Worm (Caenorhabditis elegans) whole organism, L4 larva: ENCODE measurements around the gene F12A10.8.

ENCODE experiments used
- F44E2.7 ChIP-seq: fragments of 200-800 bp; sonication (Bioruptor generic); IDR thresholded peaks from 2 replicates; pipeline ENCODE4 v2.1.2; 2022; ENCODE audit warnings: missing genetic modification characterization, missing compliant biosample characterization
- Y48G9A.11 ChIP-seq: fragments of 200-800 bp; sonication (Bioruptor generic); IDR thresholded peaks from 2 replicates; pipeline ENCODE4 v1.3.6; 2022; ENCODE audit warnings: missing genetic modification reagents, missing genetic modification characterization, missing compliant biosample characterization
- ZK546.5 ChIP-seq, 2 experiments: sonication (generic microtip); optimal IDR thresholded peaks; 2 replicates each; lab custom pipeline; 2017; ENCODE audit warnings: missing biosample characterization in 2 of 2, missing genetic modification characterization in 2 of 2
- aha-1 ChIP-seq: fragments of 150-350 bp; peaks from one replicate; lab custom pipeline; 2014; ENCODE audit warnings: missing biosample characterization, missing genetic modification characterization
- aly-2 ChIP-seq: sonication (generic microtip); optimal IDR thresholded peaks from 2 replicates; lab custom pipeline; 2018; ENCODE audit warnings: missing biosample characterization, missing genetic modification characterization
- arid-1 ChIP-seq: fragments of 200-800 bp; sonication (Bioruptor generic); conservative IDR thresholded peaks from 2 replicates; pipeline ENCODE4 v1.3.6; 2022; ENCODE audit warnings: missing genetic modification reagents, missing genetic modification characterization, missing compliant biosample characterization
- attf-4 ChIP-seq: sonication (generic microtip); optimal IDR thresholded peaks from 3 replicates; lab custom pipeline; 2017; ENCODE audit warnings: missing biosample characterization, missing genetic modification characterization
- ceh-20 ChIP-seq: fragments of 200-800 bp; sonication (Bioruptor generic); IDR thresholded peaks from 2 replicates; pipeline ENCODE4 v1.3.6; 2022; ENCODE audit warnings: missing genetic modification reagents, missing genetic modification characterization, missing compliant biosample characterization
- ceh-28 ChIP-seq: fragments of 150-350 bp; optimal IDR thresholded peaks from 2 replicates; lab custom pipeline; 2014; ENCODE audit warnings: missing biosample characterization, missing genetic modification reagents, missing genetic modification characterization
- ceh-44 ChIP-seq: fragments of 200-800 bp; sonication (Bioruptor generic); IDR thresholded peaks from 2 replicates; pipeline ENCODE4 v1.3.6; 2022; ENCODE audit warnings: missing genetic modification reagents, missing genetic modification characterization, missing compliant biosample characterization
- ceh-82 ChIP-seq: sonication (generic microtip); optimal IDR thresholded peaks from 2 replicates; lab custom pipeline; 2017; ENCODE audit warnings: missing biosample characterization, missing genetic modification characterization
- ces-1 ChIP-seq: fragments of 150-350 bp; sonication (generic microtip); optimal IDR thresholded peaks from 4 replicates; lab custom pipeline; 2014; ENCODE audit warnings: missing biosample characterization, missing genetic modification reagents, missing genetic modification characterization
- cey-2 ChIP-seq: sonication (generic microtip); optimal IDR thresholded peaks from 3 replicates; lab custom pipeline; 2017; ENCODE audit warnings: missing genetic modification characterization, mild to moderate bottlenecking, missing compliant biosample characterization, antibody characterized with exemption, borderline replicate concordance; ENCODE audit not compliant: insufficient read depth
- daf-12 ChIP-seq: fragments of 150-350 bp; optimal IDR thresholded peaks from 2 replicates; lab custom pipeline; 2014; ENCODE audit warnings: missing biosample characterization, missing genetic modification reagents, missing genetic modification characterization
- daf-19 ChIP-seq: fragments of 200-800 bp; sonication (Bioruptor generic); conservative IDR thresholded peaks from 2 replicates; pipeline ENCODE4 v1.3.6; 2022; ENCODE audit warnings: missing genetic modification characterization, missing compliant biosample characterization
- dve-1 ChIP-seq: sonication (generic microtip); optimal IDR thresholded peaks from 2 replicates; lab custom pipeline; 2017; ENCODE audit warnings: antibody characterized with exemption, mild to moderate bottlenecking, missing genetic modification characterization, missing compliant biosample characterization; ENCODE audit not compliant: insufficient read depth
- fos-1 ChIP-seq: fragments of 150-350 bp; optimal IDR thresholded peaks from 2 replicates; lab custom pipeline; 2014; ENCODE audit warnings: missing biosample characterization, missing genetic modification characterization
- gei-8 ChIP-seq: fragments of 200-800 bp; sonication (Bioruptor generic); optimal IDR thresholded peaks from 2 replicates; lab custom pipeline; 2018; ENCODE audit warnings: mild to moderate bottlenecking, missing genetic modification characterization, missing compliant biosample characterization
- hif-1 ChIP-seq, 2 experiments: sonication (generic microtip); optimal IDR thresholded peaks; 2 replicates each; lab custom pipeline; 2016 to 2017; ENCODE audit warnings: missing compliant biosample characterization in 2 of 2, missing genetic modification characterization in 2 of 2, missing genetic modification reagents in 2 of 2, missing genotype in 2 of 2, mild to moderate bottlenecking in 1 of 2
- lin-1 ChIP-seq: fragments of 200-800 bp; sonication (Bioruptor generic); IDR thresholded peaks from 2 replicates; pipeline ENCODE4 v1.3.6; 2022; ENCODE audit warnings: missing genetic modification reagents, missing genetic modification characterization, missing compliant biosample characterization
- lin-15B ChIP-seq: fragments of 150-350 bp; sonication (generic microtip); optimal IDR thresholded peaks from 3 replicates; lab custom pipeline; 2014; ENCODE audit warnings: missing biosample characterization, missing genetic modification characterization
- lin-38 ChIP-seq: fragments of 200-800 bp; sonication (Bioruptor generic); IDR thresholded peaks from 2 replicates; pipeline ENCODE4 v1.3.6; 2022; ENCODE audit warnings: missing genetic modification reagents, missing genetic modification characterization, missing compliant biosample characterization
- lin-39 ChIP-seq: fragments of 150-350 bp; optimal IDR thresholded peaks from 2 replicates; lab custom pipeline; 2014; ENCODE audit warnings: missing biosample characterization, missing genetic modification reagents, missing genetic modification characterization
- lsy-2 ChIP-seq, 2 experiments: fragments of 150-350 bp in 1 of 2; sonication (generic microtip) in 1 of 2; optimal IDR thresholded peaks; 2 replicates each; lab custom pipeline; 2014 to 2017; ENCODE audit warnings: missing biosample characterization in 2 of 2, missing genetic modification characterization in 2 of 2
- mdt-29 ChIP-seq: fragments of 200-800 bp; sonication (Bioruptor generic); IDR thresholded peaks from 2 replicates; pipeline ENCODE4 v1.3.6; 2022; ENCODE audit warnings: missing genetic modification reagents, missing genetic modification characterization, missing compliant biosample characterization
- mep-1 ChIP-seq: fragments of 150-350 bp; sonication (generic microtip); optimal IDR thresholded peaks from 3 replicates; lab custom pipeline; 2014; ENCODE audit warnings: missing biosample characterization, missing genetic modification characterization
- nhr-10 ChIP-seq: fragments of 150-350 bp; optimal IDR thresholded peaks from 2 replicates; lab custom pipeline; 2014; ENCODE audit warnings: missing biosample characterization, missing genetic modification characterization
- nhr-11 ChIP-seq: fragments of 150-350 bp; optimal IDR thresholded peaks from 2 replicates; lab custom pipeline; 2014; ENCODE audit warnings: missing biosample characterization, missing genetic modification characterization
- nhr-111 ChIP-seq: fragments of 200-800 bp; sonication (Bioruptor generic); optimal IDR thresholded peaks from 2 replicates; lab custom pipeline; 2018; ENCODE audit warnings: mild to moderate bottlenecking, missing genetic modification characterization, missing compliant biosample characterization
- nhr-25 ChIP-seq: sonication (generic microtip); optimal IDR thresholded peaks from 2 replicates; lab custom pipeline; 2017; ENCODE audit warnings: missing genetic modification characterization, mild to moderate bottlenecking, missing compliant biosample characterization, antibody characterized with exemption, moderate library complexity, borderline replicate concordance; ENCODE audit not compliant: insufficient read depth
- nhr-41 ChIP-seq: fragments of 200-800 bp; sonication (Bioruptor generic); IDR thresholded peaks from 2 replicates; pipeline ENCODE4 v1.3.6; 2022; ENCODE audit warnings: missing genetic modification reagents, missing genetic modification characterization, missing compliant biosample characterization
- nhr-42 ChIP-seq: fragments of 200-800 bp; sonication (Bioruptor generic); IDR thresholded peaks from 2 replicates; pipeline ENCODE4 v1.3.6; 2022; ENCODE audit warnings: missing genetic modification characterization, missing compliant biosample characterization
- nhr-77 ChIP-seq: fragments of 150-350 bp; optimal IDR thresholded peaks from 2 replicates; lab custom pipeline; 2014; ENCODE audit warnings: missing biosample characterization, missing genetic modification characterization
- pha-4 ChIP-seq, 2 experiments: fragments of 150-350 bp in 1 of 2; fragments of 200-800 bp in 1 of 2; sonication (Bioruptor generic) in 1 of 2; IDR thresholded peaks in 1 of 2; optimal IDR thresholded peaks in 1 of 2; 2 replicates each; pipeline versions ENCODE4 v1.3.6 to Lab custom; 2014 to 2022; ENCODE audit warnings: missing genetic modification characterization in 2 of 2, missing genetic modification reagents in 2 of 2, missing biosample characterization in 1 of 2, missing compliant biosample characterization in 1 of 2
- pqm-1 ChIP-seq: sonication (generic microtip); optimal IDR thresholded peaks from 2 replicates; lab custom pipeline; 2017; ENCODE audit warnings: missing biosample characterization, missing genetic modification characterization
- rbr-2 ChIP-seq: sonication (generic microtip); optimal IDR thresholded peaks from 2 replicates; lab custom pipeline; 2016; ENCODE audit warnings: missing genotype, missing genetic modification characterization, missing compliant biosample characterization
- saeg-2 ChIP-seq: fragments of 200-800 bp; sonication (Bioruptor generic); IDR thresholded peaks from 2 replicates; pipeline ENCODE4 v1.3.6; 2022; ENCODE audit warnings: missing genetic modification reagents, missing genetic modification characterization, missing compliant biosample characterization
- set-16 ChIP-seq: fragments of 200-800 bp; sonication (Bioruptor generic); IDR thresholded peaks from 2 replicates; pipeline ENCODE4 v1.3.6; 2022; ENCODE audit warnings: missing genetic modification reagents, missing genetic modification characterization, missing compliant biosample characterization
- snpc-1.2 ChIP-seq: fragments of 200-800 bp; sonication (Bioruptor generic); IDR thresholded peaks from 2 replicates; pipeline ENCODE4 v1.3.6; 2022; ENCODE audit warnings: missing genetic modification reagents, missing genetic modification characterization, missing compliant biosample characterization
- spr-3 ChIP-seq: fragments of 200-800 bp; sonication (Bioruptor generic); optimal IDR thresholded peaks from 2 replicates; lab custom pipeline; 2018; ENCODE audit warnings: mild to moderate bottlenecking, missing genetic modification characterization, missing compliant biosample characterization
- tra-1 ChIP-seq: fragments of 200-800 bp; sonication (Bioruptor generic); IDR thresholded peaks from 2 replicates; pipeline ENCODE4 v1.3.6; 2022; ENCODE audit warnings: missing genetic modification reagents, missing genetic modification characterization, missing compliant biosample characterization
- unc-130 ChIP-seq: sonication (generic microtip); optimal IDR thresholded peaks from 2 replicates; lab custom pipeline; 2016; ENCODE audit warnings: missing genetic modification reagents, missing genetic modification characterization, missing compliant biosample characterization
- unc-39 ChIP-seq: sonication (generic microtip); optimal IDR thresholded peaks from 2 replicates; lab custom pipeline; 2017; ENCODE audit warnings: missing biosample characterization, missing genetic modification characterization
- unc-62 ChIP-seq, 3 experiments: fragments of 150-350 bp in 1 of 3; sonication (generic microtip); optimal IDR thresholded peaks in 2 of 3; peaks in 1 of 3; 1 replicate in 1 of 3; 2 replicates in 2 of 3; lab custom pipeline; 2014 to 2017; ENCODE audit warnings: missing biosample characterization in 3 of 3, missing genetic modification characterization in 3 of 3, missing genetic modification reagents in 3 of 3, missing genotype in 1 of 3
- vab-7 ChIP-seq: fragments of 200-800 bp; sonication (Bioruptor generic); IDR thresholded peaks from 2 replicates; pipeline ENCODE4 v1.3.6; 2022; ENCODE audit warnings: missing genetic modification reagents, missing genetic modification characterization, missing compliant biosample characterization
- zip-2 ChIP-seq: fragments of 150-350 bp; optimal IDR thresholded peaks from 2 replicates; lab custom pipeline; 2014; ENCODE audit warnings: missing biosample characterization, missing genetic modification characterization
- ztf-11 ChIP-seq: fragments of 150-350 bp; optimal IDR thresholded peaks from 2 replicates; lab custom pipeline; 2014; ENCODE audit warnings: missing biosample characterization, missing genetic modification characterization

The F12A10.8 gene

ce11 chrII:5544145-5544515 lies 43.3 kb upstream of the F12A10.8 start (continued):
- TF ChIP-seq nhr-42 (GFP tag; lab: Robert Waterston, UW) (peak; percentile 86), F44E2.7 (GFP tag; lab: Robert Waterston, UW) (no peak), ceh-44 (GFP tag; lab: Robert Waterston, UW) (no peak), unc-130 (no peak), lin-38 (GFP tag; lab: Robert Waterston, UW) (0 out of 2 replicates have a peak, but pooled peaks have one; percentile 4), spr-3 (GFP tag; lab: Kevin White, UChicago) (no peak), zip-2 (no peak), hif-1 (tag; optimal IDR thresholded peaks at IDR 0.05; lab: Kevin White, UChicago) (peak in 1 of 2 experiments; percentile 34), attf-4 (no peak), nhr-111 (GFP tag; lab: Kevin White, UChicago) (no peak), unc-39 (tag; lab: Kevin White, UChicago) (no peak)

ce11 chrII:5543476-5544144 lies 42.7 kb upstream of the F12A10.8 start:
- peak; percentile 77 for TF ChIP-seq fos-1
- TF ChIP-seq cey-2 (tag; lab: Kevin White, UChicago): peak; percentile 92
- TF ChIP-seq ZK546.5 (tag; optimal IDR thresholded peaks at IDR 0.05; lab: Kevin White, UChicago): peak; percentile 44 to 74
- TF ChIP-seq unc-62 (GFP tag; optimal IDR thresholded peaks at IDR 0.05 in 1 of 2; lab: Kevin White, UChicago): peak in 1 of 2 experiments; percentile 100
- TF ChIP-seq unc-62 (tag; optimal IDR thresholded peaks at IDR 0.05; lab: Kevin White, UChicago): peak; percentile 94
- peak; percentile 95 for TF ChIP-seq gei-8
- peak; percentile 96 for TF ChIP-seq arid-1 (GFP tag; lab: Robert Waterston, UW)
- TF ChIP-seq vab-7 (GFP tag; lab: Robert Waterston, UW): peak; percentile 94
- TF ChIP-seq ceh-82 (tag; lab: Kevin White, UChicago): no peak
- TF ChIP-seq ceh-28 (tag; lab: Kevin White, UChicago): peak; percentile 33
- peak; percentile 100 for TF ChIP-seq aha-1 (tag; lab: Kevin White, UChicago)
- peak; percentile 65 for TF ChIP-seq lin-15B (tag; lab: Kevin White, UChicago)
- peak; percentile 99 for TF ChIP-seq dve-1 (tag; lab: Kevin White, UChicago)
- TF ChIP-seq ces-1 (GFP tag; lab: Kevin White, UChicago): peak; percentile 93
- no peak for TF ChIP-seq daf-12 (tag; lab: Kevin White, UChicago)
- TF ChIP-seq daf-19: peak; percentile 95
- TF ChIP-seq nhr-25: peak; percentile 97
- TF ChIP-seq saeg-2 (GFP tag; lab: Robert Waterston, UW): peak; percentile 95
- TF ChIP-seq lin-39 (tag; lab: Kevin White, UChicago): peak; percentile 66
- peak; percentile 95 for TF ChIP-seq lin-1 (GFP tag; lab: Robert Waterston, UW)
- peak; percentile 96 for TF ChIP-seq tra-1
- peak; percentile 42 for TF ChIP-seq ztf-11 (tag; lab: Kevin White, UChicago)
- TF ChIP-seq nhr-11 (tag; lab: Kevin White, UChicago): peak; percentile 98
- peak; percentile 67 for TF ChIP-seq pqm-1 (tag; lab: Kevin White, UChicago)
- peak; percentile 75 for TF ChIP-seq Y48G9A.11 (GFP tag; lab: Robert Waterston, UW)
- TF ChIP-seq snpc-1.2 (GFP tag; lab: Robert Waterston, UW): peak; percentile 79
- TF ChIP-seq rbr-2: peak; percentile 98
- TF ChIP-seq mep-1: peak; percentile 99
- peak; percentile 71 for TF ChIP-seq set-16 (GFP tag; lab: Robert Waterston, UW)
- peak; percentile 97 for TF ChIP-seq nhr-77 (tag; lab: Kevin White, UChicago)
- 0 out of 2 replicates have a peak, but pooled peaks have one; percentile 69 for TF ChIP-seq F44E2.7 (GFP tag; lab: Robert Waterston, UW)
- TF ChIP-seq aly-2 (tag; lab: Kevin White, UChicago): peak; percentile 87
- peak; percentile 97 for TF ChIP-seq ceh-20
- peak; percentile 94 to 96 for TF ChIP-seq lsy-2 (tag; optimal IDR thresholded peaks at IDR 0.05; lab: Kevin White, UChicago)
- peak; percentile 96 for TF ChIP-seq nhr-10 (tag; lab: Kevin White, UChicago)
- peak; percentile 99 for TF ChIP-seq mdt-29 (GFP tag; lab: Robert Waterston, UW)
- TF ChIP-seq nhr-41 (GFP tag; lab: Robert Waterston, UW): peak; percentile 88
- TF ChIP-seq pha-4 (GFP tag; IDR thresholded peaks at IDR 0.05; lab: Robert Waterston, UW): peak; percentile 96
- peak; percentile 88 for TF ChIP-seq pha-4 (tag; optimal IDR thresholded peaks at IDR 0.05; lab: Kevin White, UChicago)
